Worm (Caenorhabditis elegans) whole organism, L4/young adult: ENCODE data around the gene gpla-1.

Experiments
- W03F9.2 ChIP-seq: fragments of 150-350 bp; optimal IDR thresholded peaks from 2 replicates; lab custom pipeline; 2014; ENCODE audit warnings: missing biosample characterization, missing genetic modification characterization
- dao-5 ChIP-seq: sonication (generic microtip); optimal IDR thresholded peaks from 2 replicates; lab custom pipeline; 2016; ENCODE audit warnings: missing genotype, missing genetic modification characterization, moderate library complexity, missing compliant biosample characterization
- him-1 ChIP-seq: sonication (generic microtip); optimal IDR thresholded peaks from 2 replicates; lab custom pipeline; 2016; ENCODE audit warnings: missing genotype, missing genetic modification reagents, missing genetic modification characterization, missing compliant biosample characterization

ce11 chrV:11951227-11951626 lies 13.6 kb upstream of the gpla-1 start:
- TF ChIP-seq dao-5 (tag; lab: Kevin White, UChicago) (no peak), him-1 (tag; lab: Kevin White, UChicago) (no peak), W03F9.2 (tag; lab: Kevin White, UChicago) (no peak)
